Worm (Caenorhabditis elegans) whole organism, early embryonic: ENCODE results near the gene R09H10.7.

Source experiments
- ama-1 ChIP-seq: fragments of 150-350 bp; optimal IDR thresholded peaks from 2 replicates; lab custom pipeline; 2014
- flt-1 ChIP-seq: fragments of 200-800 bp; sonication (Bioruptor generic); IDR thresholded peaks from 2 replicates; pipeline ENCODE4 v1.3.6; 2022; ENCODE audit warnings: missing genetic modification characterization, missing compliant biosample characterization
- hmbx-1 ChIP-seq: sonication (generic microtip); optimal IDR thresholded peaks from 2 replicates; lab custom pipeline; 2016; ENCODE audit warnings: mild to moderate bottlenecking, missing genetic modification characterization, missing compliant biosample characterization
- hmg-4 ChIP-seq: fragments of 200-800 bp; sonication (Bioruptor generic); optimal IDR thresholded peaks from 2 replicates; lab custom pipeline; 2018; ENCODE audit warnings: mild to moderate bottlenecking, missing genetic modification characterization, missing compliant biosample characterization
- pes-1 ChIP-seq: fragments of 200-800 bp; sonication (Bioruptor generic); IDR thresholded peaks from 2 replicates; pipeline ENCODE4 v1.3.6; 2022; ENCODE audit warnings: missing genetic modification reagents, missing genetic modification characterization, missing compliant biosample characterization

DNA sequence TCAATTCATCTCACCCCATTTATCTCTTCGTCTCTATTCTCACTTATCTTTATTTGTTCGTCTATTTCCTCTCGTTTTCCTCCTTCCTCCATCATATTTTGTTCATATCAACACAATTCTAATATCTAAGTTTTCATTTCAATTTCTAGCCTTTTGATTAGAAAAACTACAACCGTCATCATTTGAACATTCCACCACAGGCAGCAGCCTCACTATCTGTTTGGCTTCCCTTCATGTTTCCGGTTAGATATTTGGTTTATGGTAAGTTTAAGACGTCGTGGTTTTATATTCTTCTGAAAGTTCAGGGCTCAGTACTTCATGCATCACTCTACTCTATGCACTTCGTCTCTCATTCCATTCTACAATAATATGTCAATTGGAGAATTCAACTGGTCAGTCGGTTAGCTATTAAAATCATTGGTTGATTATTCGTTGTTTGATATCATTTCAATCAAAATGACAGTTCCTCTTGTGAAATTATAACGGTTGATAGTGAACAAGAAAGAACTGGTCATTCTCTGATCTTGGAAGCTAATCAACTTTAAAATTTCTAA lies 35.9 kb downstream of the R09H10.7 start, which contains the start of gene K08C7.1:
- TF ChIP-seq hmbx-1 (tag; lab: Kevin White, UChicago) (no peak), pes-1 (GFP tag; lab: Robert Waterston, UW) (no peak), ama-1 (lab: Kevin White, UChicago) (no peak), hmg-4 (GFP tag; lab: Kevin White, UChicago) (no peak), flt-1 (no peak)
